Worm (Caenorhabditis elegans): ENCODE data around the gene dnj-25.

The dnj-25 gene

DNA sequence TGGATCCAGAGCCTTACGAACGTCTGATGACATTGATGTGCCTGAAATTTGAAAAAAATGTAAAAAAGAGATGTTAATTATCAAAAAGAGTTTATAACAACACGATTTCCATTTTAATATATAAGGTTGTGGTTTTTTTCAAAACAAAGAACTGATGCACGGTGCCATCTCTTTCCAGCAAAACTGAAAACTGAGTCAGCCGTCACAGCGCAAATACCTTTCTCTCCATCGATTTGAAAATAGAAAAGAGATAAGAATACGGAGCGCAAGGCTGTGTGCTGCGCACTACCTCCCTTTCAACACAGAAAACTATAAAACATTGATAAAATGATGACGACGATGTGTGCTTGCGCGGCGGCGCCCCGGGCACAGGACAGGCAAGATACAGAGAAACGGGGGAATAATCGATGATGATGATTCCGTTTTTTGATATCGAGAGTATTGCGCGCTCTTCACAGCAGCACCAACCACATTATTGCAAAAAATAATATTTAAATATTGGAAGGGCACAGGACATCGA lies 48.3 kb upstream of the dnj-25 start, which contains the start of gene Y44A6D.3:
Y44A6D.3 (minus strand) TSS at position 51 of the 520 bp plus-strand sequence.
- TF ChIP-seq ces-1 (GFP tag; optimal IDR thresholded peaks at IDR 0.05) (no peak), dve-1 (tag; optimal IDR thresholded peaks at IDR 0.05; ENCODE audit: insufficient read depth) (peak; percentile 66), daf-19 (GFP tag; conservative IDR thresholded peaks at IDR 0.05) (no peak), T20F7.1 (GFP tag; optimal IDR thresholded peaks at IDR 0.05) (no peak), daf-12 (tag; optimal IDR thresholded peaks at IDR 0.05) (no peak), unc-130 (GFP tag; optimal IDR thresholded peaks at IDR 0.05) (no peak), Y5F2A.4 (GFP tag; optimal IDR thresholded peaks at IDR 0.05) (no peak), lin-39 (tag; optimal IDR thresholded peaks at IDR 0.05) (no peak), dpl-1 (GFP tag; optimal IDR thresholded peaks at IDR 0.05) (no peak), F37D6.2 (tag; optimal IDR thresholded peaks at IDR 0.05) (no peak), php-3 (GFP tag; IDR thresholded peaks at IDR 0.05) (no peak), madf-9 (GFP tag; conservative IDR thresholded peaks at IDR 0.05) (no peak), fkh-10 (GFP tag; optimal IDR thresholded peaks at IDR 0.05) (no peak), nhr-48 (tag; optimal IDR thresholded peaks at IDR 0.05) (no peak), nhr-28 (tag; optimal IDR thresholded peaks at IDR 0.05) (peak; percentile 36), pqm-1 (tag; optimal IDR thresholded peaks at IDR 0.05) (peak; percentile 5), ceh-20 (GFP tag; IDR thresholded peaks at IDR 0.05) (no peak), lir-3 (tag; optimal IDR thresholded peaks at IDR 0.05) (no peak), lsy-2 (tag; optimal IDR thresholded peaks at IDR 0.05) (no peak), zip-2 (tag; optimal IDR thresholded peaks at IDR 0.05) (no peak), nhr-6 (tag; optimal IDR thresholded peaks at IDR 0.05) (no peak), daf-16 (GFP tag; optimal IDR thresholded peaks at IDR 0.05) (no peak), daf-16 (tag; optimal IDR thresholded peaks at IDR 0.05) (peak; percentile 12), zip-11 (GFP tag; IDR thresholded peaks at IDR 0.05) (no peak), aly-2 (tag; optimal IDR thresholded peaks at IDR 0.05) (no peak), hlh-11 (tag; optimal IDR thresholded peaks at IDR 0.05) (peak; percentile 66), ceh-44 (GFP tag; IDR thresholded peaks at IDR 0.05) (0 out of 2 replicates have a peak, but pooled peaks have one; percentile 39), tra-1 (GFP tag; IDR thresholded peaks at IDR 0.05) (no peak), mdt-29 (GFP tag; IDR thresholded peaks at IDR 0.05) (no peak), aha-1 (tag) (peak; percentile 7), cey-2 (tag; optimal IDR thresholded peaks at IDR 0.05; ENCODE audit: borderline replicate concordance, insufficient read depth) (no peak), hlh-30 (tag; optimal IDR thresholded peaks at IDR 0.05; ENCODE audit: insufficient read depth) (peak; percentile 3), mxl-2 (GFP tag; conservative IDR thresholded peaks at IDR 0.05) (no peak), ceh-82 (tag; optimal IDR thresholded peaks at IDR 0.05) (no peak), egl-43 (GFP tag; IDR thresholded peaks at IDR 0.05) (no peak), lim-7 (GFP tag; IDR thresholded peaks at IDR 0.05) (no peak)

- TF ChIP-seq mep-1 (tag; optimal IDR thresholded peaks at IDR 0.05) (peak; percentile 9), unc-39 (tag; optimal IDR thresholded peaks at IDR 0.05) (no peak), daf-19 (GFP tag; conservative IDR thresholded peaks at IDR 0.05) (no peak), dve-1 (tag; optimal IDR thresholded peaks at IDR 0.05; ENCODE audit: insufficient read depth) (peak; percentile 5), attf-4 (tag; optimal IDR thresholded peaks at IDR 0.05) (no peak), zag-1 (tag; optimal IDR thresholded peaks at IDR 0.05) (peak; percentile 30), zip-2 (tag; optimal IDR thresholded peaks at IDR 0.05) (no peak), aha-1 (tag) (peak; percentile 90), lin-29 (GFP tag; IDR thresholded peaks at IDR 0.05) (no peak), lsy-2 (tag; optimal IDR thresholded peaks at IDR 0.05) (no peak), nhr-11 (tag; optimal IDR thresholded peaks at IDR 0.05) (no peak), lin-38 (GFP tag; IDR thresholded peaks at IDR 0.05) (no peak), nhr-25 (tag; optimal IDR thresholded peaks at IDR 0.05; ENCODE audit: borderline replicate concordance, insufficient read depth) (no peak), duxl-1 (tag; optimal IDR thresholded peaks at IDR 0.05; ENCODE audit: poor library complexity) (no peak), egl-27 (tag; optimal IDR thresholded peaks at IDR 0.05) (no peak), T20F7.1 (GFP tag; optimal IDR thresholded peaks at IDR 0.05) (peak; percentile 3)
Measured at ce11 chrV:20790616-20791015, 46.5 kb upstream of the dnj-25 start.

Measured in whole organism, L4 larva.